Fruit fly (Drosophila melanogaster) whole organism, prepupa: Measurements from ENCODE around the gene CG11977.

Experiments used
- CG11294 ChIP-seq: fragments of 200-800 bp; sonication (Bioruptor generic); IDR thresholded peaks from 2 replicates; pipeline ENCODE4 v1.3.6; 2022; ENCODE audit warnings: missing biosample characterization, missing genetic modification characterization
- CG11902 ChIP-seq: fragments of 200-800 bp; sonication (Bioruptor generic); optimal IDR thresholded peaks from 3 replicates; lab custom pipeline; 2016; ENCODE audit warnings: missing biosample characterization, missing genetic modification characterization
- CG1621 ChIP-seq: fragments of 200-800 bp; sonication (Bioruptor generic); optimal IDR thresholded peaks from 3 replicates; lab custom pipeline; 2018; ENCODE audit warnings: missing biosample characterization, mild to moderate bottlenecking, missing genetic modification characterization
- CG3032 ChIP-seq: fragments of 200-800 bp; optimal IDR thresholded peaks from 2 replicates; lab custom pipeline; 2019; ENCODE audit warnings: missing biosample characterization, mild to moderate bottlenecking, missing genetic modification characterization, moderate library complexity
- CG3919 ChIP-seq: fragments of 200-800 bp; sonication (Bioruptor generic); optimal IDR thresholded peaks from 3 replicates; lab custom pipeline; 2016; ENCODE audit warnings: missing biosample characterization, missing genetic modification characterization
- CG6163 ChIP-seq: fragments of 200-800 bp; sonication (Bioruptor generic); IDR thresholded peaks from 3 replicates; pipeline ENCODE4 v1.3.6; 2022; ENCODE audit warnings: missing biosample characterization, missing genetic modification characterization
- CG6792 ChIP-seq: fragments of 200-800 bp; sonication (Bioruptor generic); optimal IDR thresholded peaks from 3 replicates; lab custom pipeline; 2016; ENCODE audit warnings: missing biosample characterization, missing genetic modification characterization
- CG6808 ChIP-seq: fragments of 200-800 bp; sonication (Bioruptor generic); optimal IDR thresholded peaks from 3 replicates; lab custom pipeline; 2017; ENCODE audit warnings: missing biosample characterization, missing genetic modification characterization, mild to moderate bottlenecking, moderate library complexity, missing genetic modification reagents
- CG6854 ChIP-seq: fragments of 200-800 bp; sonication (Bioruptor generic); optimal IDR thresholded peaks from 2 replicates; lab custom pipeline; 2017; ENCODE audit warnings: missing biosample characterization, mild to moderate bottlenecking, missing genetic modification characterization
- CG8119 ChIP-seq: fragments of 200-800 bp; sonication (Bioruptor generic); IDR thresholded peaks from 3 replicates; pipeline ENCODE4 v1.3.6; 2022; ENCODE audit warnings: missing biosample characterization, missing genetic modification characterization
- CG8319 ChIP-seq: fragments of 200-800 bp; sonication (Bioruptor generic); optimal IDR thresholded peaks from 3 replicates; lab custom pipeline; 2016; ENCODE audit warnings: missing biosample characterization, missing genetic modification characterization
- CG9139 ChIP-seq: fragments of 200-800 bp; sonication (Bioruptor generic); optimal IDR thresholded peaks from 3 replicates; lab custom pipeline; 2017; ENCODE audit warnings: missing biosample characterization, mild to moderate bottlenecking, missing genetic modification characterization
- Eip75B ChIP-seq: fragments of 200-800 bp; sonication (Bioruptor generic); optimal IDR thresholded peaks from 3 replicates; lab custom pipeline; 2016; ENCODE audit warnings: missing biosample characterization, missing genetic modification characterization
- Eip78C ChIP-seq: fragments of 200-800 bp; sonication (Bioruptor generic); peaks from one replicate; lab custom pipeline; 2016; ENCODE audit warnings: missing biosample characterization, missing genetic modification characterization
- Ets96B ChIP-seq: fragments of 200-800 bp; optimal IDR thresholded peaks from 2 replicates; lab custom pipeline; 2019; ENCODE audit warnings: missing biosample characterization, mild to moderate bottlenecking, missing genetic modification characterization, moderate library complexity
- Hr38 ChIP-seq: sonication (Bioruptor generic); optimal IDR thresholded peaks from 2 replicates; lab custom pipeline; 2016; ENCODE audit warnings: missing biosample characterization, missing genetic modification characterization
- Hr4 ChIP-seq: fragments of 200-800 bp; sonication (Bioruptor generic); optimal IDR thresholded peaks from 3 replicates; lab custom pipeline; 2016; ENCODE audit warnings: missing biosample characterization, missing genetic modification characterization
- Lpt ChIP-seq: fragments of 200-800 bp; sonication (Bioruptor generic); optimal IDR thresholded peaks from 3 replicates; lab custom pipeline; 2016; ENCODE audit warnings: missing biosample characterization, missing genetic modification characterization
- Sox102F ChIP-seq: fragments of 200-800 bp; sonication (Bioruptor generic); optimal IDR thresholded peaks from 2 replicates; lab custom pipeline; 2016; ENCODE audit warnings: missing biosample characterization, mild to moderate bottlenecking, missing genetic modification characterization
- Sox14 ChIP-seq: fragments of 200-800 bp; sonication (Bioruptor generic); optimal IDR thresholded peaks from 3 replicates; lab custom pipeline; 2016; ENCODE audit warnings: missing biosample characterization, missing genetic modification characterization
- Sox15 ChIP-seq: fragments of 200-800 bp; sonication (Bioruptor generic); optimal IDR thresholded peaks from 3 replicates; lab custom pipeline; 2016; ENCODE audit warnings: missing biosample characterization, missing genetic modification characterization
- achi ChIP-seq: fragments of 200-800 bp; sonication (Bioruptor generic); optimal IDR thresholded peaks from 3 replicates; lab custom pipeline; 2016; ENCODE audit warnings: missing biosample characterization, missing genetic modification characterization
- dac ChIP-seq: fragments of 200-800 bp; sonication (Bioruptor generic); optimal IDR thresholded peaks from 2 replicates; lab custom pipeline; 2017; ENCODE audit warnings: missing biosample characterization, mild to moderate bottlenecking, missing genetic modification characterization
- dsx ChIP-seq: fragments of 200-800 bp; optimal IDR thresholded peaks from 3 replicates; lab custom pipeline; 2019; ENCODE audit warnings: missing biosample characterization, mild to moderate bottlenecking, missing genetic modification characterization, moderate library complexity; ENCODE audit not compliant: poor library complexity, severe bottlenecking
- fd85E ChIP-seq: fragments of 200-800 bp; sonication (Bioruptor generic); optimal IDR thresholded peaks from 3 replicates; lab custom pipeline; 2016; ENCODE audit warnings: missing biosample characterization, missing genetic modification characterization
- fkh ChIP-seq: fragments of 200-800 bp; sonication (Bioruptor generic); optimal IDR thresholded peaks from 3 replicates; lab custom pipeline; 2017; ENCODE audit warnings: missing biosample characterization, mild to moderate bottlenecking, missing genetic modification characterization, moderate library complexity
- ss ChIP-seq, 2 experiments: fragments of 200-800 bp; sonication (Bioruptor generic); optimal IDR thresholded peaks; 2 replicates in 1 of 2; 3 replicates in 1 of 2; lab custom pipeline; 2017 to 2018; ENCODE audit warnings: mild to moderate bottlenecking in 2 of 2, missing biosample characterization in 2 of 2, missing genetic modification characterization in 2 of 2, moderate library complexity in 1 of 2
- topi ChIP-seq: fragments of 200-800 bp; sonication (Bioruptor generic); optimal IDR thresholded peaks from 3 replicates; lab custom pipeline; 2016; ENCODE audit warnings: missing biosample characterization, missing genetic modification characterization

The CG11977 gene

DNA sequence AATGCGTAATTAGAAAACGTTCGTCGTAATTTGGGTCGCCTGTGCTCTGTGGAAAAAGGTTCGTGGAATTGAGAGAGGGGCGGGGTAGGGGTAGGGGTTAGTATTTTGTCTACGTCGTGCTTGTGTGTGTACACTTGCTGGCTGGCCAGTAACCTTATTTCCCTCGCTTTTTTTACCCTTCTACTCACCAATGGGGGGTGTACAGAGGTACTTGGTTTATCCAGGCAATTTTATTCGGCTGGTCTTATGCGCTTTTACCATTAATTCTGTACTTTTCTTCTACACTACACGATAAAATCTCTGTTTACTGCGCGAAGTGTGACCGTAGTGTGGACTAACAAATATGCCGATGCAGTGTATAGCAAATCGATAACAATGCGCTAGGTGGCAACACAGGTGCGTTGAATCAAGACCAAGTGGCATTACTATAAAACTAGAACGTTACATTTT lies 22.2 kb downstream of the CG11977 start, which contains the start of gene tgo:
Gene tgo, minus strand, starts transcription at position 334 of the 450 bp plus-strand sequence.
- TF ChIP-seq CG6808 (GFP tag; lab: Kevin White, UChicago) (no peak), fkh (GFP tag; lab: Kevin White, UChicago) (peak; percentile 87), CG6854 (GFP tag; lab: Kevin White, UChicago) (peak; percentile 40), Hr4 (no peak), CG3032 (tag; lab: Kevin White, UChicago) (peak; percentile 9)

DNA sequence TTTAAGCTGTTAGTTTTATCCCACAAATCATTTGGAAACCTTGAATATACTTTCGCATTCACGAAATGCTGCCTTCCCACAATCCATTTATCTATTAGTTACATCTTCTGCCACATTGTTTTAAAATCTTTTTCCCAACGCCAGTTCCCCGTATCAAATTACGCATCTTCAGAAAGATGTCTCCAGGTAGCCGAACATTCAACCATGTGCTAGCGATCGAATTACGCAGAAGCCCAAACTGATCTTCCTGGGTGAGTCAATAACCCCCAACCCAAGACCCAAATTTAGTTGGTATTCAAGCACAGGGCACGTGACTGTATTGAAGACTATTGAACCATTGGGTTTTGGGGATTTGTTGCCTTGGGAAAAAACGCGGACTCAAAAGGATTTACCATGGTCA lies 26.4 kb downstream of the CG11977 start:
- TF ChIP-seq CG9139 (GFP tag; lab: Kevin White, UChicago): no peak
- TF ChIP-seq Sox15 (GFP tag; lab: Kevin White, UChicago): no peak
- TF ChIP-seq CG8319: no peak
- no peak for TF ChIP-seq dsx (GFP tag; lab: Kevin White, UChicago)
- no peak for TF ChIP-seq achi (GFP tag; lab: Kevin White, UChicago)
- no peak for TF ChIP-seq CG1621 (tag; lab: Kevin White, UChicago)
- TF ChIP-seq Ets96B (tag; lab: Kevin White, UChicago): no peak
- TF ChIP-seq topi (GFP tag; lab: Kevin White, UChicago): no peak

DNA sequence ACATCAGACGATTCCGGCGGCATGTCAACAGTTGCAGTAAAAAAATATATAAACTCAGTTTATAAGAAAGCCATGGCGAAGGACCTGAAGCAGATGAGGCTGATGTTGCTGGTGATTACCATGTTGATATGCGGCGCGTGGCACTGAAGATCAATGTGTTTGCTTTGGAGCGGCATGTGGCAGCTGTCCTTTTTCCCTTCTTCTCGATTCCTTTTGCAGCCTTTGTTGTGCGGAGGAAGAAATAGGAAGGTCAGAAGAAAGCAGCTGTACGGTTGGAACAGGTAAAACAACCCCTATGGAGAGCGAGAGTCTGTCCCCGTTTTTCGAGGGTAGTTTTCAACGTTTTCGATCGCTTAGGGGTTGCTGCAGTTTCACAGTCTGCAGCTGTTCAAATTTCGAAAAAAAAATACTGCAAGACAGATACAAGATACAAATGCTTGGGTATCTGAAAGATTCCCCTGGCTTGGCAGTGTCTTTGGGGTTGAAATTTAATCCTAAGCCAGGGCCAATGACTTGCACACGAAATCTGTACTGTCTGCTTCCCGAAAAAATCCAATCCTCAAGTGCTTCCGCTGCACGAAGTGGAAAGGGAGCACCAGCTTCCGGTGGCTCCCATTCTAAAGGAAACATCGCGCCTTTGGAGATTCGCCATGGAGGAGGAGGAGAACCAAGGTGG lies 27.5 kb downstream of the CG11977 start:
- TF ChIP-seq Hr4 (no peak), Eip75B (no peak), Hr38 (GFP tag; lab: Kevin White, UChicago) (no peak), Lpt (no peak), CG6163 (GFP tag; lab: Robert Waterston, UW) (no peak), ss (GFP tag; optimal IDR thresholded peaks at IDR 0.05; lab: Kevin White, UChicago) (no peak)

DNA sequence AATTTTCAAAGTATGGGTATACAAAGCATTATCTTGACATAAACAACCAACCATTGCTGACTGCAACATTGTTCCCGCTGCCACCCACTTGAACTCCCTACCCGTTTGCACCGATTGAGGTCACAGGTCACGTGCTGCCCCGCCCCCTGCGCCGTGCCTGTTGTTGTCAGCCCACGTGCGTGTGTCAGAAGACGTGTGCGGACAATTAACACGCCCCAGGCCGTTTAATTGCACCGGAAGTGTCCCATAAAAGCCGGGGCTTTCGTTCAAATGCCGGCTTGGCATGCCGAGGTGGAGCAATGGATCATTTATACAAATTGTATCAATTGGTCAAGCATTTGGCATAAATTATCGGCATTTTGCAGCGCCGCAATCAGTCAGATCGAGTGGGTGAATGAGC lies 29.6 kb downstream of the CG11977 start:
- no peak for TF ChIP-seq dsx (GFP tag; lab: Kevin White, UChicago)

DNA sequence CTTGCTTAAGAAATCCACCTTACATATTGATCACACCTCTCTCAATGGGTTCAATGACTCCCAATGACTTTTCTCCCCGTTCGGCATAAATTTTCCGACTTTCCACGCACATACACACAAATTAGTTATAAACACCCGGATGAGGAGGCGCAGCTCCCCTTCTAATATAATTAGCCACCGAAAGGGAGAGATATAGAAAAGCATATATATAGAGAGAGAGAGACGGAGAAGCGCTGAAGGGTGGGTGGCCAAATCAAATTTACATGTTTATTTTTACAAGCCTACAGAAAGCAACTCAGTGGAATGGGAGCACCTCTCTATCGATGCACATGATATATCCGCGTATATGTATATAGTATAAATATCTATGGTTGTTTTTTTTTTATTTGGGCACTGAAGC lies 31.2 kb downstream of the CG11977 start:
- peak; percentile 31 for TF ChIP-seq fkh (GFP tag; lab: Kevin White, UChicago)
- no peak for TF ChIP-seq CG8319
- TF ChIP-seq, all 60 proteins: peak for 1

DNA sequence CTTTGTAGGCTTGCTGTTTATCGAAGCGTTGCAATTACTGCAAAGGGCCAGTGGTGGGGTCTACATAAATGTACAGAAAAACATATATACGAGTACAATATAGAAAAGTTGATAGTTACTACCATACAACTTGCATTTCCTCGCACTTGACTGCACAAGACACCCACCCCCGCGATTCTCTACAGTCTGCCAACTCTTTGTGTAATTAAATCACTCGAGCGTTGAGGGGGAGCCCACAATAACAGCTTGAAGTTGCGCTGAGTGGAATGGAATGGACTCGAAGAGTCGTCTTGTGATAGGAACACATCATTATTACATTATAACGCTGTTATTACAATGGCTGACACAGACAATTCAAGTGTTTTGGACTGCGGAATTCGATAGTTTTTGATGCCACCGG lies 31.9 kb downstream of the CG11977 start:
- TF ChIP-seq dsx (GFP tag; lab: Kevin White, UChicago): peak; percentile 26
- TF ChIP-seq CG3919: no peak
- no peak for TF ChIP-seq Ets96B (tag; lab: Kevin White, UChicago)
- TF ChIP-seq fd85E: no peak
- TF ChIP-seq CG11294 (GFP tag; lab: Robert Waterston, UW): no peak
- TF ChIP-seq Eip78C (GFP tag; lab: Kevin White, UChicago): peak; percentile 37
- TF ChIP-seq CG8319: no peak
- no peak for TF ChIP-seq Sox102F (GFP tag; lab: Kevin White, UChicago)
- no peak for TF ChIP-seq CG6792
- TF ChIP-seq CG11902: no peak
- peak; percentile 11 for TF ChIP-seq Sox14 (GFP tag; lab: Kevin White, UChicago)
- TF ChIP-seq CG8119 (GFP tag; lab: Robert Waterston, UW): no peak
- TF ChIP-seq dac: no peak
